Fruit fly (Drosophila melanogaster) whole organism, embryonic: ENCODE results near the gene Nlg4.

Source experiments
- Bgb ChIP-seq: fragments of 200-800 bp; sonication (Bioruptor generic); IDR thresholded peaks from 2 replicates; pipeline ENCODE4 v1.3.6; 2022; ENCODE audit warnings: missing biosample characterization, missing genetic modification characterization; ENCODE audit not compliant: partially characterized antibody
- CG1024 ChIP-seq: fragments of 200-800 bp; sonication (Bioruptor generic); IDR thresholded peaks from 2 replicates; pipeline ENCODE4 v1.3.6; 2022; ENCODE audit warnings: missing biosample characterization, missing genetic modification characterization
- CG10267 ChIP-seq: fragments of 200-800 bp; sonication (Bioruptor generic); optimal IDR thresholded peaks from 2 replicates; lab custom pipeline; 2018; ENCODE audit warnings: missing biosample characterization, mild to moderate bottlenecking, missing genetic modification characterization, moderate library complexity
- CG10565 ChIP-seq: fragments of 200-800 bp; sonication (Bioruptor generic); optimal IDR thresholded peaks from 3 replicates; lab custom pipeline; 2016; ENCODE audit warnings: missing biosample characterization, mild to moderate bottlenecking, missing genetic modification characterization
- CG12299 ChIP-seq: fragments of 200-800 bp; sonication (Bioruptor generic); optimal IDR thresholded peaks from 2 replicates; lab custom pipeline; 2018; ENCODE audit warnings: missing biosample characterization, mild to moderate bottlenecking, missing genetic modification characterization
- CG13424 ChIP-seq: fragments of 200-800 bp; sonication (Bioruptor generic); optimal IDR thresholded peaks from 2 replicates; lab custom pipeline; 2019; ENCODE audit warnings: missing biosample characterization, mild to moderate bottlenecking, missing genetic modification characterization, moderate library complexity
- CG15601 ChIP-seq: fragments of 200-800 bp; sonication (Bioruptor generic); optimal IDR thresholded peaks from 3 replicates; lab custom pipeline; 2019; ENCODE audit warnings: missing biosample characterization, mild to moderate bottlenecking, missing genetic modification characterization, moderate library complexity
- CG18011 ChIP-seq: fragments of 200-800 bp; sonication (Bioruptor generic); optimal IDR thresholded peaks from 2 replicates; lab custom pipeline; 2017; ENCODE audit warnings: missing biosample characterization, missing genetic modification characterization, mild to moderate bottlenecking, moderate library complexity, missing genotype
- CG2712 ChIP-seq: fragments of 200-800 bp; optimal IDR thresholded peaks from 3 replicates; lab custom pipeline; 2019; ENCODE audit warnings: missing biosample characterization, mild to moderate bottlenecking, missing genetic modification characterization, moderate library complexity
- CG31365 ChIP-seq: fragments of 200-800 bp; sonication (Bioruptor generic); optimal IDR thresholded peaks from 2 replicates; lab custom pipeline; 2018; ENCODE audit warnings: missing biosample characterization, mild to moderate bottlenecking, missing genetic modification characterization
- CG3281 ChIP-seq: fragments of 200-800 bp; sonication (Bioruptor generic); optimal IDR thresholded peaks from 3 replicates; lab custom pipeline; 2017; ENCODE audit warnings: missing biosample characterization, mild to moderate bottlenecking, missing genetic modification characterization
- CG33557 ChIP-seq: fragments of 200-800 bp; sonication (Bioruptor generic); optimal IDR thresholded peaks from 2 replicates; lab custom pipeline; 2019; ENCODE audit warnings: missing biosample characterization, mild to moderate bottlenecking, missing genetic modification characterization, moderate library complexity
- CG6254 ChIP-seq: fragments of 200-800 bp; sonication (Bioruptor generic); optimal IDR thresholded peaks from 3 replicates; lab custom pipeline; 2017; ENCODE audit warnings: mild to moderate bottlenecking, missing biosample characterization, missing genetic modification reagents, missing genetic modification characterization
- CG7556 ChIP-seq: fragments of 200-800 bp; sonication (Bioruptor generic); optimal IDR thresholded peaks from 2 replicates; lab custom pipeline; 2017; ENCODE audit warnings: missing biosample characterization, mild to moderate bottlenecking, missing genetic modification characterization
- CG8281 ChIP-seq: fragments of 200-800 bp; sonication (Bioruptor generic); optimal IDR thresholded peaks from 2 replicates; lab custom pipeline; 2018; ENCODE audit warnings: missing biosample characterization, mild to moderate bottlenecking, missing genetic modification characterization, moderate library complexity
- CG8765 ChIP-seq: fragments of 200-800 bp; sonication (Bioruptor generic); IDR thresholded peaks from 2 replicates; pipeline ENCODE4 v1.3.6; 2022; ENCODE audit warnings: missing biosample characterization, missing genetic modification characterization
- CG9797 ChIP-seq: fragments of 200-800 bp; sonication (Bioruptor generic); optimal IDR thresholded peaks from 3 replicates; lab custom pipeline; 2018; ENCODE audit warnings: missing biosample characterization, mild to moderate bottlenecking, missing genetic modification characterization
- Dbx ChIP-seq: fragments of 200-800 bp; sonication (Bioruptor generic); IDR thresholded peaks from 3 replicates; pipeline ENCODE4 v1.3.6; 2022; ENCODE audit warnings: missing biosample characterization, missing genetic modification characterization
- Hr3 ChIP-seq: fragments of 200-800 bp; sonication (Bioruptor generic); optimal IDR thresholded peaks from 3 replicates; lab custom pipeline; 2016; ENCODE audit warnings: missing biosample characterization, missing genetic modification characterization
- Hsf ChIP-seq: fragments of 200-800 bp; sonication (Bioruptor generic); optimal IDR thresholded peaks from 3 replicates; lab custom pipeline; 2016; ENCODE audit warnings: missing biosample characterization, missing genetic modification characterization
- MESR4 ChIP-seq: fragments of 200-800 bp; sonication (Bioruptor generic); optimal IDR thresholded peaks from 2 replicates; lab custom pipeline; 2018; ENCODE audit warnings: missing biosample characterization, mild to moderate bottlenecking, missing genetic modification characterization, moderate library complexity
- MTF-1 ChIP-seq: fragments of 200-800 bp; sonication (Bioruptor generic); optimal IDR thresholded peaks from 2 replicates; lab custom pipeline; 2018; ENCODE audit warnings: missing biosample characterization, mild to moderate bottlenecking, missing genetic modification characterization, borderline replicate concordance
- Mad ChIP-seq: fragments of 200-800 bp; sonication (Bioruptor generic); optimal IDR thresholded peaks from 2 replicates; lab custom pipeline; 2016; ENCODE audit warnings: missing biosample characterization, missing genetic modification characterization
- Med ChIP-seq: fragments of 200-800 bp; sonication (Bioruptor generic); peaks from one replicate; lab custom pipeline; 2016; ENCODE audit warnings: missing biosample characterization, missing genetic modification characterization, mild to moderate bottlenecking, inconsistent platforms, moderate library complexity
- Meics ChIP-seq: fragments of 200-800 bp; sonication (Bioruptor generic); optimal IDR thresholded peaks from 2 replicates; lab custom pipeline; 2017; ENCODE audit warnings: missing biosample characterization, mild to moderate bottlenecking, missing genetic modification characterization
- NC2β ChIP-seq: fragments of 200-800 bp; sonication (Bioruptor generic); optimal IDR thresholded peaks from 2 replicates; lab custom pipeline; 2016; ENCODE audit warnings: missing biosample characterization, missing genetic modification characterization
- NFAT ChIP-seq: fragments of 200-800 bp; sonication (Bioruptor generic); IDR thresholded peaks from 2 replicates; pipeline ENCODE4 v1.3.6; 2022; ENCODE audit warnings: missing biosample characterization, missing genetic modification characterization
- Oaz ChIP-seq: fragments of 200-800 bp; sonication (Bioruptor generic); IDR thresholded peaks from 2 replicates; pipeline ENCODE4 v1.3.6; 2022; ENCODE audit warnings: missing biosample characterization, missing genetic modification characterization
- Rfx ChIP-seq: fragments of 200-800 bp; sonication (Bioruptor generic); IDR thresholded peaks from 2 replicates; pipeline ENCODE4 v1.3.6; 2022; ENCODE audit warnings: missing biosample characterization, missing genetic modification characterization
- Side ChIP-seq: fragments of 200-800 bp; sonication (Bioruptor generic); optimal IDR thresholded peaks from 2 replicates; lab custom pipeline; 2016; ENCODE audit warnings: missing biosample characterization, missing genetic modification characterization
- Tbp ChIP-seq: fragments of >200 bp; optimal IDR thresholded peaks from 2 replicates; lab custom pipeline; 2018; ENCODE audit warnings: missing biosample characterization, missing genetic modification characterization
- bbx ChIP-seq: fragments of 200-800 bp; sonication (Bioruptor generic); IDR thresholded peaks from 2 replicates; pipeline ENCODE4 v1.3.6; 2022; ENCODE audit warnings: missing biosample characterization, missing genetic modification characterization; ENCODE audit not compliant: partially characterized antibody
- corto ChIP-seq: fragments of 200-800 bp; sonication (Bioruptor generic); optimal IDR thresholded peaks from 2 replicates; lab custom pipeline; 2016; ENCODE audit warnings: missing biosample characterization, mild to moderate bottlenecking, missing genetic modification characterization, moderate library complexity
- dan ChIP-seq: fragments of 200-800 bp; sonication (Bioruptor generic); IDR thresholded peaks from 2 replicates; pipeline ENCODE4 v1.3.6; 2022; ENCODE audit warnings: missing biosample characterization, missing genetic modification characterization
- dpn ChIP-seq, 2 experiments: fragments of 200-800 bp; sonication (Bioruptor generic); optimal IDR thresholded peaks; 3 replicates each; lab custom pipeline; 2016; ENCODE audit warnings: missing biosample characterization in 2 of 2, missing genetic modification characterization in 2 of 2
- eve ChIP-seq, 2 experiments: fragments of >200 bp; optimal IDR thresholded peaks; 2 replicates each; lab custom pipeline; 2017; ENCODE audit warnings: missing biosample characterization in 2 of 2, missing genetic modification characterization in 2 of 2
- fd102C ChIP-seq: fragments of 200-800 bp; sonication (Bioruptor generic); optimal IDR thresholded peaks from 2 replicates; lab custom pipeline; 2018; ENCODE audit warnings: missing biosample characterization, mild to moderate bottlenecking, missing genetic modification characterization, moderate library complexity
- gsb ChIP-seq: fragments of 200-800 bp; sonication (Bioruptor generic); IDR thresholded peaks from 2 replicates; pipeline ENCODE4 v1.3.6; 2022; ENCODE audit warnings: missing biosample characterization, missing genetic modification characterization
- ind ChIP-seq: fragments of 200-800 bp; sonication (Bioruptor generic); optimal IDR thresholded peaks from 3 replicates; lab custom pipeline; 2016; ENCODE audit warnings: missing biosample characterization, missing genetic modification characterization
- jigr1 ChIP-seq: fragments of 200-800 bp; sonication (Bioruptor generic); IDR thresholded peaks from 3 replicates; pipeline ENCODE4 v1.3.6; 2022; ENCODE audit warnings: missing biosample characterization, missing genetic modification characterization
- kay ChIP-seq: fragments of 200-800 bp; sonication (Bioruptor generic); optimal IDR thresholded peaks from 2 replicates; lab custom pipeline; 2016; ENCODE audit warnings: missing biosample characterization, missing genetic modification characterization
- kni ChIP-seq: fragments of 200-800 bp; sonication (Bioruptor generic); optimal IDR thresholded peaks from 3 replicates; lab custom pipeline; 2017; ENCODE audit warnings: mild to moderate bottlenecking, missing biosample characterization, missing genetic modification reagents, missing genetic modification characterization
- lab ChIP-seq: fragments of 200-800 bp; sonication (Bioruptor generic); optimal IDR thresholded peaks from 3 replicates; lab custom pipeline; 2017; ENCODE audit warnings: missing biosample characterization, missing genetic modification characterization, mild to moderate bottlenecking, moderate library complexity, missing genetic modification reagents
- oc ChIP-seq: fragments of 200-800 bp; sonication (Bioruptor generic); optimal IDR thresholded peaks from 2 replicates; lab custom pipeline; 2018; ENCODE audit warnings: missing biosample characterization, mild to moderate bottlenecking, missing genetic modification characterization, moderate library complexity
- pnt ChIP-seq: fragments of 200-800 bp; sonication (Bioruptor generic); optimal IDR thresholded peaks from 3 replicates; lab custom pipeline; 2016; ENCODE audit warnings: missing biosample characterization, missing genetic modification characterization
- rib ChIP-seq: fragments of 200-800 bp; sonication (Bioruptor generic); IDR thresholded peaks from 2 replicates; pipeline ENCODE4 v1.3.6; 2022; ENCODE audit warnings: missing biosample characterization, missing genetic modification characterization
- salm ChIP-seq: fragments of 200-800 bp; sonication (Bioruptor generic); optimal IDR thresholded peaks from 2 replicates; lab custom pipeline; 2018; ENCODE audit warnings: missing biosample characterization, mild to moderate bottlenecking, missing genetic modification characterization
- scrt ChIP-seq: fragments of 200-800 bp; sonication (Bioruptor generic); optimal IDR thresholded peaks from 2 replicates; lab custom pipeline; 2018; ENCODE audit warnings: missing biosample characterization, mild to moderate bottlenecking, missing genetic modification characterization, moderate library complexity
- unpg ChIP-seq: fragments of 200-800 bp; sonication (Bioruptor generic); optimal IDR thresholded peaks from 3 replicates; lab custom pipeline; 2018; ENCODE audit warnings: missing biosample characterization, mild to moderate bottlenecking, missing genetic modification characterization, moderate library complexity
- vvl ChIP-seq: fragments of 200-800 bp; sonication (Bioruptor generic); IDR thresholded peaks from 2 replicates; pipeline ENCODE4 v1.3.6; 2022; ENCODE audit warnings: missing biosample characterization, missing genetic modification characterization

The Nlg4 gene

dm6 chr3R:20257180-20257936, 52.7 kb downstream of the Nlg4 start (continued):
- peak; percentile 34 for TF ChIP-seq Side (GFP tag; lab: Kevin White, UChicago)
- no peak for TF ChIP-seq CG7556 (GFP tag; lab: Kevin White, UChicago)
- TF ChIP-seq CG10565 (GFP tag; lab: Kevin White, UChicago): no peak
- no peak for TF ChIP-seq dpn (GFP tag; optimal IDR thresholded peaks at IDR 0.05; lab: Kevin White, UChicago)
- TF ChIP-seq oc: no peak
- peak; percentile 12 for TF ChIP-seq scrt (GFP tag; lab: Kevin White, UChicago)
- TF ChIP-seq CG18011 (GFP tag; lab: Kevin White, UChicago): no peak
- peak; percentile 90 for TF ChIP-seq kni (GFP tag; lab: Kevin White, UChicago)
- TF ChIP-seq MTF-1: no peak
- no peak for TF ChIP-seq pnt
- peak; percentile 25 for TF ChIP-seq salm (tag; lab: Kevin White, UChicago)
- TF ChIP-seq ind (GFP tag; lab: Kevin White, UChicago): no peak
- no peak for TF ChIP-seq CG9797 (GFP tag; lab: Kevin White, UChicago)
- no peak for TF ChIP-seq CG13424 (tag; lab: Kevin White, UChicago)
- no peak for TF ChIP-seq NC2β
- TF ChIP-seq Meics (GFP tag; lab: Kevin White, UChicago): no peak
- no peak for TF ChIP-seq jigr1 (GFP tag; lab: Robert Waterston, UW)
- TF ChIP-seq Med: peak; percentile 79
- TF ChIP-seq Hsf (GFP tag; lab: Kevin White, UChicago): no peak
- TF ChIP-seq NFAT: no peak
- TF ChIP-seq dan (GFP tag; lab: Robert Waterston, UW): no peak
- no peak for TF ChIP-seq CG6254 (GFP tag; lab: Kevin White, UChicago)
- TF ChIP-seq CG15601 (tag; lab: Kevin White, UChicago): no peak
- peak; percentile 11 for TF ChIP-seq corto (GFP tag; lab: Kevin White, UChicago)
- TF ChIP-seq lab (GFP tag; lab: Kevin White, UChicago): no peak
- no peak for TF ChIP-seq CG1024
- TF ChIP-seq CG8281 (tag; lab: Kevin White, UChicago): no peak
- TF ChIP-seq Hr3: no peak
- TF ChIP-seq rib (GFP tag; lab: Robert Waterston, UW): no peak
- no peak for TF ChIP-seq kay (GFP tag; lab: Kevin White, UChicago)
- no peak for TF ChIP-seq CG31365
- no peak for TF ChIP-seq Oaz (GFP tag; lab: Robert Waterston, UW)
- no peak for TF ChIP-seq unpg
- TF ChIP-seq CG33557 (GFP tag; lab: Kevin White, UChicago): no peak
- TF ChIP-seq Tbp (GFP tag; lab: Kevin White, UChicago): no peak
- no peak for TF ChIP-seq CG8765 (GFP tag; lab: Robert Waterston, UW)
- no peak for TF ChIP-seq MESR4 (GFP tag; lab: Kevin White, UChicago)
- TF ChIP-seq CG10267 (tag; lab: Kevin White, UChicago): no peak
- TF ChIP-seq vvl (GFP tag; lab: Robert Waterston, UW): no peak; the same call in none of the 2 replicates
- TF ChIP-seq CG12299 (tag; lab: Kevin White, UChicago): no peak
- peak; percentile 67; the same call in 1 of the 3 replicates for TF ChIP-seq Dbx
- TF ChIP-seq CG3281: no peak
- TF ChIP-seq bbx (GFP tag; lab: Robert Waterston, UW): no peak
- peak; percentile 23 for TF ChIP-seq Rfx (GFP tag; lab: Robert Waterston, UW)
- no peak for TF ChIP-seq gsb (GFP tag; lab: Robert Waterston, UW)
- peak; percentile 4 for TF ChIP-seq CG2712 (tag; lab: Kevin White, UChicago)
- TF ChIP-seq Mad: no peak
- TF ChIP-seq eve (GFP tag; optimal IDR thresholded peaks at IDR 0.05; lab: Kevin White, UChicago): peak in 1 of 2 experiments; percentile 54
- no peak for TF ChIP-seq Bgb (GFP tag; lab: Robert Waterston, UW)
- no peak for TF ChIP-seq fd102C (GFP tag; lab: Kevin White, UChicago)
